Worm (Caenorhabditis elegans): ENCODE measurements around the gene rab-19.

Gene rab-19

DNA sequence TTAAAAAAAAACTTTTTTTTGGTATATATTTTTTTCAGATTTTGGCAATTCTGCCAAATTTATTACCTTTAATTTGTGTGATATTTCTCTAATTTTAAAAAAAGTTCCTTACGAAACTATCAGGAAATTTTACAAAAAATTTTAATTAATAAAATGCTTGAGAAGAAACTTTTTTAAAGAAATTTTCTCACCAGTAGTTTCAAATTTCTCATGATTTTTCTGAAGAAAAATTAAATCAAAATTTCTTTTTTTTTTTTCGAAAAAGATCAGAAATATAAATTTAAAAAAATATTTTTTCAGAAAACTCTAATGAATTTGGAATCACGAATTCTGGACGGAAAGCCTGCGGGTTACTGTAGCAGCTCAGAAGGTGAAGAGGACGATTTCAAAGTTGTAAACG, 6.5 kb downstream of the rab-19 start, which contains the start of gene mau-8:
Gene mau-8, plus strand, starts transcription at position 301 of the 400 bp plus-strand sequence.
- TF ChIP-seq nhr-237 (tag; optimal IDR thresholded peaks at IDR 0.05) (no peak), nhr-12 (tag; optimal IDR thresholded peaks at IDR 0.05) (no peak), mep-1 (tag; optimal IDR thresholded peaks at IDR 0.05) (no peak), lin-32 (GFP tag; optimal IDR thresholded peaks at IDR 0.05) (no peak), elt-3 (tag; optimal IDR thresholded peaks at IDR 0.05) (no peak), nhr-28 (tag; optimal IDR thresholded peaks at IDR 0.05) (no peak), sptf-1 (tag; optimal IDR thresholded peaks at IDR 0.05) (no peak), unc-39 (tag; optimal IDR thresholded peaks at IDR 0.05) (no peak), blmp-1 (tag; optimal IDR thresholded peaks at IDR 0.05) (no peak), unc-62 (GFP tag; optimal IDR thresholded peaks at IDR 0.05) (no peak), sem-2 (GFP tag; optimal IDR thresholded peaks at IDR 0.05) (no peak), ztf-11 (tag; optimal IDR thresholded peaks at IDR 0.05) (no peak)

DNA sequence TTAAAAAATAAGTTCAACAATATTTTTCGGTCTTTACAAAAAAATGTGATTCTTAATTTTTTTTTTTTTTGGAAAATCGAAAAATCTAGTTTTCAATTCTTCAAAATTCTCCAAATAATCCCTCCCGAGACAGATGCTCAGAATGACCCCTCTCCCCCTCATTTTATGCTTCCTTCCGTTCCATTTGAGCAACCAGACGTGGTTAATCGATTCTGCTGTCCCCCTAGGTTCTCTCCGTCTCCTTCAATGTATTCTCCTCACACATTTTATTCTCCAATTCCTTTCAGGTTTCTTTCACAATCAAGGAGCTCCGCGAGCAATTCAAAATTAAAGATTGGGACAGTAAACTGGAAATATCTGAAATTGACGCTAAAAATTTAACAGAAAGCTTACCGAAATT, 9.3 kb downstream of the rab-19 start:
- TF ChIP-seq unc-39 (tag; optimal IDR thresholded peaks at IDR 0.05) (no peak), lin-32 (GFP tag; optimal IDR thresholded peaks at IDR 0.05) (no peak), mls-2 (tag; optimal IDR thresholded peaks at IDR 0.05) (no peak), unc-62 (GFP tag; optimal IDR thresholded peaks at IDR 0.05) (no peak), pha-4 (tag; optimal IDR thresholded peaks at IDR 0.05) (no peak), cnd-1 (tag; optimal IDR thresholded peaks at IDR 0.05) (no peak), bed-3 (GFP tag; optimal IDR thresholded peaks at IDR 0.05) (no peak), unc-120 (tag; optimal IDR thresholded peaks at IDR 0.05; ENCODE audit: poor library complexity, severe bottlenecking) (no peak), ceh-83 (GFP tag; optimal IDR thresholded peaks at IDR 0.05) (no peak), nhr-237 (tag; optimal IDR thresholded peaks at IDR 0.05) (no peak), elt-1 (tag; optimal IDR thresholded peaks at IDR 0.05; ENCODE audit: borderline replicate concordance, insufficient read depth) (no peak), tbx-8 (GFP tag; optimal IDR thresholded peaks at IDR 0.05) (no peak), lsy-2 (tag; optimal IDR thresholded peaks at IDR 0.05) (no peak), nhr-2 (tag; optimal IDR thresholded peaks at IDR 0.05) (no peak), elt-3 (tag; optimal IDR thresholded peaks at IDR 0.05) (no peak), ceh-39 (tag; optimal IDR thresholded peaks at IDR 0.05) (no peak), ham-2 (GFP tag; optimal IDR thresholded peaks at IDR 0.05) (no peak), snpc-4 (tag; optimal IDR thresholded peaks at IDR 0.05) (no peak), ces-1 (GFP tag; optimal IDR thresholded peaks at IDR 0.05) (no peak)

DNA sequence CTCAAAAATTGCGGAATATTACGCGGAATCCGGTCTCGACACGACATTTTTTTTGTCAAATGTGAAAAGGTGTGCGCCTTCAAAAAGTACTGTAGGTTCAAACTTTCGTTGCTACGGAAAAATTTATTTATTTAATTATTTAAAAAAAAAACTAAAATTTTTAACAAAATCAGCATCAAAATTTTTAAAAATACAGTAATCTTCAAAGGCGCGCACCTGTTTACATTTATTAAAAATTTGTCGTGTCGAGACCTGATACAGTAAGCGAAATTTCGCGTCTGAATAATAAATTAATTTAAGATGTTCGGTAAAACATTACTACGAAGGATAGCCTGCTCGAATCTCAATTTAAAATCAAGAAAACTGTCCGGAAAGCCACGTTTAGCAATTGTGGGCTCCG, 12.5 kb downstream of the rab-19 start, which contains the start of gene Y62E10A.6:
Gene Y62E10A.6, plus strand, starts transcription at position 301 of the 400 bp plus-strand sequence.
- no peak for TF ChIP-seq pha-4 (tag; optimal IDR thresholded peaks at IDR 0.05)
- no peak for TF ChIP-seq ztf-11 (tag; optimal IDR thresholded peaks at IDR 0.05)
- TF ChIP-seq mls-2 (tag; optimal IDR thresholded peaks at IDR 0.05) = no peak
- TF ChIP-seq unc-62 (GFP tag; optimal IDR thresholded peaks at IDR 0.05) = no peak
- no peak for TF ChIP-seq sptf-1 (tag; optimal IDR thresholded peaks at IDR 0.05)
- TF ChIP-seq ceh-43 (GFP tag; optimal IDR thresholded peaks at IDR 0.05) = no peak
- no peak for TF ChIP-seq sem-2 (GFP tag; optimal IDR thresholded peaks at IDR 0.05)
- no peak for TF ChIP-seq lin-13 (tag; optimal IDR thresholded peaks at IDR 0.05)
- no peak for TF ChIP-seq tbx-8 (GFP tag; optimal IDR thresholded peaks at IDR 0.05)
- no peak for TF ChIP-seq drap-1 (GFP tag; optimal IDR thresholded peaks at IDR 0.05)
- no peak for TF ChIP-seq snpc-4 (tag; optimal IDR thresholded peaks at IDR 0.05)

DNA sequence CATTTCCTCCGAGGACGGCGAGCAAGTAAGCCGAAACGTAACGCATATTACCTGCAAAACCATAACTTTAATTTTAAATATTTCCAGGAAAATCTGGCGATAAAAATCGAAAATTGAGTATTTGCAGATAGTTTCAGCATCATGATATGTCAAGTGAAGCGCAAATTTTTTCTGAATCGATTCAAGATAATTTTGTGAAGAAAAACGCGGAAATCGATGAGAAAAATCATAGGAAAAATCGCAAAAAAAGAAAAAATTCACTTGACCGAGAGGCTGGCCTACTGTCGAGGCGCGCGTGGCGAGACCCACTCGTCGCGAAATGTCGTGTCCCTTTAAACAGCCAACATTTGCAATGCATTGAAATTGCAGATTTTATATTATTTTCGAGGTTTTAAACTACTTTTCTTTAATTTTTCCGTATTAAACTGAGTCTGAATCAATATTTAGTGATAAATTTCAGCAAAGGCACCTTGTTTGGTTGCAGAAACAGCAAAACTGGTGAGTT, 13.9 kb downstream of the rab-19 start, which contains the start of the genes rla-2, popl-7 and Y62E10A.24:
Gene rla-2, minus strand, starts transcription at position 51 of the 505 bp plus-strand sequence.
Gene popl-7, plus strand, starts transcription at position 455 of the 505 bp plus-strand sequence.
Gene Y62E10A.24, plus strand, starts transcription at position 476 of the 505 bp plus-strand sequence.
- TF ChIP-seq lsy-2 (tag; optimal IDR thresholded peaks at IDR 0.05) = peak; percentile 87
- TF ChIP-seq ceh-83 (GFP tag; optimal IDR thresholded peaks at IDR 0.05) = no peak
- no peak for TF ChIP-seq ces-1 (GFP tag; optimal IDR thresholded peaks at IDR 0.05)
- no peak for TF ChIP-seq snpc-4 (tag; optimal IDR thresholded peaks at IDR 0.05)
- no peak for TF ChIP-seq bed-3 (GFP tag; optimal IDR thresholded peaks at IDR 0.05)

DNA sequence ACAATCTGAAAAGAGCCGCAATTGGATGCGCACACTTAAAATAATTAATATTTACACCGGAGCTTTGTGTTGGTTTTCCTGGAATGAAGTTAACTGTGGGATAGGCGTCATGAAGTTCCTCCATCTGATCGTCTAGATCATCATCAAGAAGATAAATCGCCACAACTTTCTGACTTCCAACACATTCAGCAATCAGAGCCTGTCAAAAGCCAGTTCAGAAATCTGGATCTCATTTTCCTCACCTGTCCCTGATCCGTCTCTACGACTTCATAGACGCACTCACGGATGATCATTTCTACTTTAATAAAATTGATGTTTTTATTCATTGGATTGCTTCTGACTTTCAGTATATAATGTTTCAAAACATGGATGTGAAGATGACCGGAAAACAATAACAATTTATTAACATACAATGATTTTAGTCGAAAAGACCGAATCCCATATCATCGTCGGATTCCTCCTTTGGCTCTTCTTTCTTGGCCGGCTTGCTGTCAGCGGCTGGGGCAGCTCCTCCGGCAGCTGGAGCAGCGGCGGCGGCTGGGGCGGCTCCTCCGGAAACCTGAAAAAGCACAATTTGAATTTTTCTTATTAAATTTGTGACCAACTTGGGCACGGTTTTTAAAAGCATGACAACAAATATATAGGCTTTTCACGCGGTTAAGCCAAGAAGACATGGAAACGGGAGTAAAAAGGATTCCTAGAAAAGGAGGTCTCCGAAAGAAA, 14.9 kb downstream of the rab-19 start, which contains the start of gene agt-1:
Gene agt-1, minus strand, starts transcription at position 293 of the 723 bp plus-strand sequence.
- no peak for TF ChIP-seq unc-39 (tag; optimal IDR thresholded peaks at IDR 0.05)
- no peak for TF ChIP-seq nhr-237 (tag; optimal IDR thresholded peaks at IDR 0.05)
- TF ChIP-seq bed-3 (GFP tag; optimal IDR thresholded peaks at IDR 0.05) = no peak
- TF ChIP-seq drap-1 (GFP tag; optimal IDR thresholded peaks at IDR 0.05) = no peak
- no peak for TF ChIP-seq zip-8 (tag; optimal IDR thresholded peaks at IDR 0.05)
- no peak for TF ChIP-seq ceh-83 (GFP tag; optimal IDR thresholded peaks at IDR 0.05)
- TF ChIP-seq mep-1 (tag; optimal IDR thresholded peaks at IDR 0.05) = no peak
- TF ChIP-seq flh-1 (GFP tag; optimal IDR thresholded peaks at IDR 0.05) = no peak
- no peak for TF ChIP-seq nhr-76 (tag; optimal IDR thresholded peaks at IDR 0.05)
- no peak for TF ChIP-seq ceh-43 (GFP tag; optimal IDR thresholded peaks at IDR 0.05)
